Fruit fly (Drosophila melanogaster): ENCODE data around the gene Tmlh.

Gene Tmlh

dm6 chr3R:20407771-20408315 is at the start of gene Tmlh, which contains the start of gene eIF3g2:
Tmlh (minus strand) TSS chr3R:20407871.
eIF3g2 (plus strand) TSS chr3R:20408265.
- TF ChIP-seq noc (tag; optimal IDR thresholded peaks at IDR 0.05) = no peak

DNA sequence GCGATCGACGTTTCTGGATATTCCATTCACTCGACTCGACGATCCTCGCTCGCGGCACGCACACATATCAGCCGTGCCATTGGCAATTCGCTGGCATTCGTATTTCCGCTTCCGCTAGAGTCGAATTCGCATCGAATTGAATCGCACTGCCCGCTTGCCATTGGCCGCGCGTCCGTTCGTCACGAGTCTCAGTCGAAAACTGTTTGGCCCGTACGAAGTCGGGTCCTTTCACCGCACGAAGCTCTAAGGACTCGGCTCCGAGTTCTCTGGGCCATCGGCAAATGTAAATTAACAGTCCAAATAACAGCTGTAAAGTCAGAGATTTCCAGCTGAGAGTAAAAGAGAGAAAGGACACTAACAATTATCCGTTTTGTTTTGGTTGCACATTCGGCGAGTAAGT is 41.8 kb upstream of the Tmlh start:
- TF ChIP-seq noc (tag; optimal IDR thresholded peaks at IDR 0.05) = no peak

DNA sequence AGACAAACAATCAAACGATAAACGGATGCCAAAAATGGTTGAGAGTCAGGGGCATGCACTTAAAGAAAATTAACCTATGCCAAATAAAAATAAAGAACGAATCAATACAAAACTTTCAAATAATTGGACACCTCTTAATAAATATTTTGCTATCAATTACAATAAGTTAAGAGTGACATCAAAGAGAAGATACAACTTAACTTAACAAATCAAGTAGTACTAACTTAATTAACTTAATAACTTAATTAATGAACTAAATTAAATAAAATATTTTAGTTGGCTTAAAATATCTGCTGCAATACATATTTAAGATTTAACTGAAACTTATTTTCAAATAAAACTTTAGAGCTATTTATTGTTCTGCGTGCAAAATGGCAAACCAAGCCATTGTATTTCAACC is 14.4 kb upstream of the Tmlh start:
- no peak for TF ChIP-seq noc (tag; optimal IDR thresholded peaks at IDR 0.05)

DNA sequence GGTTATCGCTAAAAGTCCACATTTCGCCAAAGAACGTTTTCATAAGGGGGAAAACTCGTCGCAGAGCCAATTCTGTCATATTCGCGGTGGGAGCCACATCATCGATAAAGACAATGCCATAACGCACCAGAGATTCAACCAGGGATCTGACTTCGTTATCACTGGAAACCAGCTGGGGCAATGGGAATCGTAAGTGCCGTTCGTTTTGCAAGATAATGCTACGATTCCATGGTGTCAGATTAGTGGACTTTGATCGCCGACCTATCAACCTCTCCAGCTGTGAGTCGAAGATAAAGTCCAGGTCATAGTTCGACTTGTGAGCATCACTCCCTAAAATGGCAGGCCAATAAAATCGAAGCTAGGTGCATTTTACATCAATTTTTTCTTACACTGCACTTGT is 426 bp downstream of the Tmlh start:
- no peak for TF ChIP-seq noc (tag; optimal IDR thresholded peaks at IDR 0.05)

- TF ChIP-seq noc (tag; optimal IDR thresholded peaks at IDR 0.05) = no peak
Observed at dm6 chr3R:20360008-20360407, 47.7 kb downstream of the Tmlh start, which contains the start of gene MtnC. MtnC (plus strand) TSS chr3R:20360308.

All from whole organism, larva.